Worm (Caenorhabditis elegans): ENCODE data around the gene bath-42.

ce11 chrIII:8211562-8211961 lies 48.4 kb upstream of the bath-42 start:
- TF ChIP-seq ztf-11 (tag; optimal IDR thresholded peaks at IDR 0.05) (no peak), tbx-8 (GFP tag; optimal IDR thresholded peaks at IDR 0.05) (no peak), ceh-83 (GFP tag; optimal IDR thresholded peaks at IDR 0.05) (no peak), blmp-1 (tag; optimal IDR thresholded peaks at IDR 0.05) (no peak), pha-4 (tag; optimal IDR thresholded peaks at IDR 0.05) (no peak)

Measured in whole organism, mixed stage, embryonic.